Worm (Caenorhabditis elegans) whole organism, young adult: ENCODE results near the gene chpf-1.

Experiments used
- C17E4.6 ChIP-seq: fragments of 200-800 bp; sonication (Bioruptor generic); IDR thresholded peaks from 2 replicates; pipeline ENCODE4 v1.3.6; 2022; ENCODE audit warnings: missing genetic modification reagents, missing genetic modification characterization, missing compliant biosample characterization
- D2030.7 ChIP-seq: fragments of 200-800 bp; sonication (Bioruptor generic); IDR thresholded peaks from 2 replicates; pipeline ENCODE4 v1.3.6; 2022; ENCODE audit warnings: missing genetic modification reagents, missing genetic modification characterization, missing compliant biosample characterization
- F37B4.10 ChIP-seq: fragments of 200-800 bp; sonication (Bioruptor generic); IDR thresholded peaks from 2 replicates; pipeline ENCODE4 v1.3.6; 2022; ENCODE audit warnings: missing genetic modification characterization, missing compliant biosample characterization
- F55B11.4 ChIP-seq: sonication (generic microtip); optimal IDR thresholded peaks from 2 replicates; lab custom pipeline; 2016; ENCODE audit warnings: missing compliant biosample characterization, missing genetic modification characterization, borderline replicate concordance; ENCODE audit not compliant: insufficient read depth
- T26A5.8 ChIP-seq: sonication (generic microtip); optimal IDR thresholded peaks from 2 replicates; lab custom pipeline; 2016; ENCODE audit warnings: missing genetic modification characterization, missing compliant biosample characterization
- Y53G8AR.9 ChIP-seq: fragments of 200-800 bp; sonication (Bioruptor generic); conservative IDR thresholded peaks from 2 replicates; pipeline ENCODE4 v1.3.6; 2022; ENCODE audit warnings: missing genetic modification reagents, missing genetic modification characterization, missing compliant biosample characterization
- Y56A3A.18 ChIP-seq: fragments of 200-800 bp; sonication (Bioruptor generic); IDR thresholded peaks from 2 replicates; pipeline ENCODE4 v1.3.6; 2022; ENCODE audit warnings: missing genetic modification reagents, missing genetic modification characterization, missing compliant biosample characterization
- Y79H2A.3 ChIP-seq: fragments of 200-800 bp; sonication (Bioruptor generic); conservative IDR thresholded peaks from 2 replicates; pipeline ENCODE4 v1.3.6; 2022; ENCODE audit warnings: missing genetic modification reagents, missing genetic modification characterization, missing compliant biosample characterization
- ZK185.1 ChIP-seq: sonication (generic microtip); optimal IDR thresholded peaks from 2 replicates; lab custom pipeline; 2016; ENCODE audit warnings: mild to moderate bottlenecking, missing genetic modification characterization, missing compliant biosample characterization; ENCODE audit not compliant: poor library complexity, severe bottlenecking
- aptf-2 ChIP-seq: fragments of 200-800 bp; sonication (Bioruptor generic); conservative IDR thresholded peaks from 2 replicates; pipeline ENCODE4 v1.3.6; 2022; ENCODE audit warnings: missing genetic modification reagents, missing genetic modification characterization, missing compliant biosample characterization
- attf-3 ChIP-seq: fragments of 200-800 bp; sonication (Bioruptor generic); conservative IDR thresholded peaks from 2 replicates; pipeline ENCODE4 v1.3.6; 2022; ENCODE audit warnings: missing genetic modification reagents, missing genetic modification characterization, missing compliant biosample characterization
- attf-5 ChIP-seq: fragments of 200-800 bp; sonication (Bioruptor generic); optimal IDR thresholded peaks from 2 replicates; lab custom pipeline; 2018; ENCODE audit warnings: mild to moderate bottlenecking, missing genetic modification characterization, missing compliant biosample characterization
- bed-1 ChIP-seq: fragments of 200-800 bp; sonication (Bioruptor generic); IDR thresholded peaks from 2 replicates; pipeline ENCODE4 v1.3.6; 2022; ENCODE audit warnings: missing genetic modification reagents, missing genetic modification characterization, missing compliant biosample characterization
- cebp-1 ChIP-seq, 2 experiments: fragments of 200-800 bp in 1 of 2; sonication (Bioruptor generic) in 1 of 2; sonication (generic microtip) in 1 of 2; IDR thresholded peaks in 1 of 2; optimal IDR thresholded peaks in 1 of 2; 2 replicates each; pipeline versions ENCODE4 v1.3.6 to Lab custom; 2017 to 2022; ENCODE audit warnings: missing compliant biosample characterization in 2 of 2, missing genetic modification characterization in 2 of 2, mild to moderate bottlenecking in 1 of 2, missing genetic modification reagents in 1 of 2, moderate library complexity in 1 of 2
- ceh-58 ChIP-seq: fragments of 200-800 bp; sonication (Bioruptor generic); IDR thresholded peaks from 2 replicates; pipeline ENCODE4 v1.3.6; 2022; ENCODE audit warnings: missing genetic modification characterization, missing compliant biosample characterization
- ceh-79 ChIP-seq: sonication (generic microtip); optimal IDR thresholded peaks from 2 replicates; lab custom pipeline; 2017; ENCODE audit warnings: mild to moderate bottlenecking, missing genetic modification characterization, missing compliant biosample characterization
- ceh-91 ChIP-seq: fragments of 200-800 bp; sonication (Bioruptor generic); IDR thresholded peaks from 2 replicates; pipeline ENCODE4 v1.3.6; 2022; ENCODE audit warnings: missing genetic modification reagents, missing genetic modification characterization, missing compliant biosample characterization
- dox-1 ChIP-seq: fragments of 200-800 bp; sonication (Bioruptor generic); IDR thresholded peaks from 2 replicates; pipeline ENCODE4 v1.3.6; 2022; ENCODE audit warnings: missing genetic modification reagents, missing genetic modification characterization, missing compliant biosample characterization
- dpl-1 ChIP-seq: fragments of 150-350 bp; optimal IDR thresholded peaks from 2 replicates; lab custom pipeline; 2014; ENCODE audit warnings: missing biosample characterization, missing genetic modification reagents, missing genetic modification characterization
- hlh-26 ChIP-seq: fragments of 200-800 bp; sonication (Bioruptor generic); conservative IDR thresholded peaks from 2 replicates; pipeline ENCODE4 v1.3.6; 2022; ENCODE audit warnings: missing genetic modification reagents, missing genetic modification characterization, missing compliant biosample characterization
- hmg-20 ChIP-seq: fragments of 200-800 bp; sonication (Bioruptor generic); IDR thresholded peaks from 2 replicates; pipeline ENCODE4 v1.3.6; 2022; ENCODE audit warnings: missing genetic modification reagents, missing genetic modification characterization, missing compliant biosample characterization
- hrde-1 ChIP-seq: sonication (generic microtip); optimal IDR thresholded peaks from 2 replicates; lab custom pipeline; 2016; ENCODE audit warnings: missing genetic modification characterization, mild to moderate bottlenecking, missing compliant biosample characterization, moderate library complexity, missing genotype, missing genetic modification reagents, borderline replicate concordance
- hsf-1 ChIP-seq: fragments of 200-800 bp; sonication (Bioruptor generic); IDR thresholded peaks from 2 replicates; pipeline ENCODE4 v1.3.6; 2022; ENCODE audit warnings: missing genetic modification reagents, missing genetic modification characterization, missing compliant biosample characterization
- lin-54 ChIP-seq: fragments of 200-800 bp; sonication (Bioruptor generic); optimal IDR thresholded peaks from 2 replicates; lab custom pipeline; 2018; ENCODE audit warnings: mild to moderate bottlenecking, missing genetic modification characterization, missing compliant biosample characterization
- lsl-1 ChIP-seq: fragments of 200-800 bp; sonication (Bioruptor generic); optimal IDR thresholded peaks from 2 replicates; lab custom pipeline; 2018; ENCODE audit warnings: mild to moderate bottlenecking, missing genetic modification characterization, moderate library complexity, missing compliant biosample characterization
- madf-8 ChIP-seq: fragments of 200-800 bp; sonication (Bioruptor generic); conservative IDR thresholded peaks from 2 replicates; pipeline ENCODE4 v1.3.6; 2022; ENCODE audit warnings: missing genetic modification reagents, missing genetic modification characterization, missing compliant biosample characterization
- mel-28 ChIP-seq: sonication (generic microtip); optimal IDR thresholded peaks from 2 replicates; lab custom pipeline; 2016; ENCODE audit warnings: borderline replicate concordance, mild to moderate bottlenecking, missing genetic modification characterization, missing compliant biosample characterization
- mes-4 ChIP-seq: sonication (generic microtip); optimal IDR thresholded peaks from 2 replicates; lab custom pipeline; 2016; ENCODE audit warnings: missing genotype, missing genetic modification characterization, missing compliant biosample characterization
- nfya-1 ChIP-seq: sonication (generic microtip); optimal IDR thresholded peaks from 2 replicates; lab custom pipeline; 2017; ENCODE audit warnings: antibody characterized with exemption, missing compliant biosample characterization, missing genetic modification characterization, borderline replicate concordance; ENCODE audit not compliant: insufficient read depth
- nfya-2 ChIP-seq: fragments of 200-800 bp; sonication (Bioruptor generic); IDR thresholded peaks from 2 replicates; pipeline ENCODE4 v1.3.6; 2022; ENCODE audit warnings: missing genetic modification reagents, missing genetic modification characterization, missing compliant biosample characterization
- sptf-2 ChIP-seq: fragments of 200-800 bp; sonication (Bioruptor generic); optimal IDR thresholded peaks from 2 replicates; lab custom pipeline; 2018; ENCODE audit warnings: mild to moderate bottlenecking, missing genetic modification characterization, missing compliant biosample characterization
- tbp1 ChIP-seq: fragments of 200-800 bp; sonication (Bioruptor generic); optimal IDR thresholded peaks from 2 replicates; lab custom pipeline; 2018; ENCODE audit warnings: mild to moderate bottlenecking, missing genetic modification characterization, missing compliant biosample characterization
- unc-130 ChIP-seq: sonication (generic microtip); optimal IDR thresholded peaks from 2 replicates; lab custom pipeline; 2016; ENCODE audit warnings: missing genetic modification reagents, missing genetic modification characterization, missing compliant biosample characterization
- unc-62 ChIP-seq: fragments of 150-350 bp; optimal IDR thresholded peaks from 2 replicates; lab custom pipeline; 2014; ENCODE audit warnings: missing biosample characterization, missing genetic modification reagents, missing genetic modification characterization
- xnd-1 ChIP-seq: sonication (generic microtip); optimal IDR thresholded peaks from 2 replicates; lab custom pipeline; 2016; ENCODE audit warnings: missing genotype, missing genetic modification reagents, missing genetic modification characterization, missing compliant biosample characterization
- zfh-2 ChIP-seq: fragments of 200-800 bp; sonication (Bioruptor generic); conservative IDR thresholded peaks from 2 replicates; pipeline ENCODE4 v1.3.6; 2022; ENCODE audit warnings: missing genetic modification reagents, missing genetic modification characterization, missing compliant biosample characterization
- zim-3 ChIP-seq: sonication (generic microtip); optimal IDR thresholded peaks from 2 replicates; lab custom pipeline; 2017; ENCODE audit warnings: mild to moderate bottlenecking, missing genetic modification characterization, moderate library complexity, missing compliant biosample characterization
- ztf-28 ChIP-seq: fragments of 200-800 bp; sonication (Bioruptor generic); IDR thresholded peaks from 2 replicates; pipeline ENCODE4 v1.3.6; 2022; ENCODE audit warnings: missing genetic modification reagents, missing genetic modification characterization, missing compliant biosample characterization
- ztf-6 ChIP-seq: fragments of 200-800 bp; sonication (Bioruptor generic); IDR thresholded peaks from 2 replicates; pipeline ENCODE4 v1.3.6; 2022; ENCODE audit warnings: missing genetic modification reagents, missing genetic modification characterization, missing compliant biosample characterization

Gene chpf-1

DNA sequence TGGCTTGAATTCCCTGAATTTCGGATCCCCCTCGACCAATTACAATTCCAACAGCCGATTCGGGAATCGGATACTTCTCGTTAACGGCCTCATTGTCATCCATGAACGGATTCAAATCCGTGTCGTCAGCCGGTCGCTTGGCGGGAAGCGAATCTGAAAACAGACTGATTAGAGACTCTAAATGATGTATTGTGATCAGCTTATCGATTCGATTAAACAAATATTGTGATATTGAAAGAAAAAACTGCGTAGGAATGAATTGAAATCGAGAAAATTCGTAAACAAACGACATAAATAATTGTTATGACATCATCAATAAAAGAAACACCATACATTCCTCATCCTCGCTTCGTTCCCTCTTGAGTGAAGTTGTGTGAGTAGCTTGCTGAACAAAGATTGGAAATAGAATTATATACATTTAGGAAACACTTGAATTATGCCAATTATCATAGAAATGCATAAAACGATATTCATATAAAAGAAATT is 34.7 kb upstream of the chpf-1 start (continued):
- no peak for TF ChIP-seq nfya-1
- peak; percentile 30; the same call in 1 of the 2 replicates for TF ChIP-seq dox-1 (GFP tag; lab: Robert Waterston, UW)
- TF ChIP-seq T26A5.8 (tag; lab: Kevin White, UChicago), result peak; percentile 60
- TF ChIP-seq attf-5 (GFP tag; lab: Kevin White, UChicago), result no peak
- TF ChIP-seq lin-54, result peak; percentile 33
- 0 out of 2 replicates have a peak, but pooled peaks have one; percentile 36 for TF ChIP-seq D2030.7
- peak; percentile 74 for TF ChIP-seq mel-28 (tag; lab: Kevin White, UChicago)
- peak; percentile 75; the same call in 1 of the 2 replicates for TF ChIP-seq Y53G8AR.9
- peak; percentile 83 for TF ChIP-seq ceh-79 (tag; lab: Kevin White, UChicago)
- no peak for TF ChIP-seq aptf-2
- peak; percentile 28 for TF ChIP-seq xnd-1 (tag; lab: Kevin White, UChicago)
- peak; percentile 95 for TF ChIP-seq Y79H2A.3 (GFP tag; lab: Robert Waterston, UW)

DNA sequence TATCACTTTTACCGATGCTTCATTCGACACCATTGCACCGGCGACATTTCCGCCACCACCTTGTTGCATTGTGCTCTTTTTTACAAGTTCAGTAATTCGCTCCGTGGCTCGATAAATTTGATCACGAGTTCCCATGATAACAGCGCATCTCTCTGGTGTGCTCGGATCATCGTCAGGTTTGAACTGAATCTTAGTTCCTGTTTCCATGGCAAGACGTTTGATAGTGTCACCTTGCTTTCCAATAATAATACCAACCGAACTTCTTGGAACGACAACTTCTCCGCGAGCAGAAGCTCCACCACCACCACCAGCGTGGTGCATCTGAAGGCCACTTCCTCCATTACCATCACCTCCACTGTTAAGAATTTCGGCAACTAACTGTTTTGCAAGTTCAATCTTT is 33.9 kb upstream of the chpf-1 start:
- TF ChIP-seq cebp-1 (GFP tag; IDR thresholded peaks at IDR 0.05; lab: Robert Waterston, UW) (no peak), cebp-1 (tag; optimal IDR thresholded peaks at IDR 0.05; lab: Kevin White, UChicago) (no peak), C17E4.6 (GFP tag; lab: Robert Waterston, UW) (no peak), ZK185.1 (tag; lab: Kevin White, UChicago) (no peak), nfya-1 (no peak), mel-28 (tag; lab: Kevin White, UChicago) (no peak), attf-5 (GFP tag; lab: Kevin White, UChicago) (no peak), ztf-6 (GFP tag; lab: Robert Waterston, UW) (no peak), madf-8 (no peak), hsf-1 (no peak), Y53G8AR.9 (no peak), ceh-58 (GFP tag; lab: Robert Waterston, UW) (no peak), Y56A3A.18 (no peak), F37B4.10 (GFP tag; lab: Robert Waterston, UW) (no peak), ztf-28 (GFP tag; lab: Robert Waterston, UW) (no peak), ceh-91 (GFP tag; lab: Robert Waterston, UW) (no peak), F55B11.4 (no peak), D2030.7 (no peak), lsl-1 (GFP tag; lab: Kevin White, UChicago) (no peak), attf-3 (no peak), hrde-1 (no peak)

DNA sequence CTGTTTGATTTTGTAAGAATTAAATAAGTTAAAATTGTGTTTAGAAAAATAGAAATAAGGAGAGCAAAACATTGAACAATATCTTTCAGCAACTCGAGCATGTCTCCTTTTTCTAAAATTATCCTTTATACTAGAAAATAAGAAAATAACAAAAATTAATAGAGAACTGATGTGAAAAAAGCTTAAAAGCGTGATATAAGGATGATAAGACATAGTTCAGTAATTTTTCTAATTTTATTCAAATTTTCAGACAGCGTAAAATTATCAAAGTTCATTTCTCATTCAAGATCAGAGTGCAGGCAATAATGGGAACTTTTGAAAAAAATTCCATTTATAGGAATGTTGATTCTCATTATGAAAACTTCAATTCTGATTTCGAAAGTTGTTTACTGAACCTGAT is 30.0 kb upstream of the chpf-1 start, which contains the start of gene str-182:
Gene str-182, minus strand, starts transcription at position 101 of the 400 bp plus-strand sequence.
- TF ChIP-seq ceh-58 (GFP tag; lab: Robert Waterston, UW), result no peak
- TF ChIP-seq, all 124 proteins: peak for 0

DNA sequence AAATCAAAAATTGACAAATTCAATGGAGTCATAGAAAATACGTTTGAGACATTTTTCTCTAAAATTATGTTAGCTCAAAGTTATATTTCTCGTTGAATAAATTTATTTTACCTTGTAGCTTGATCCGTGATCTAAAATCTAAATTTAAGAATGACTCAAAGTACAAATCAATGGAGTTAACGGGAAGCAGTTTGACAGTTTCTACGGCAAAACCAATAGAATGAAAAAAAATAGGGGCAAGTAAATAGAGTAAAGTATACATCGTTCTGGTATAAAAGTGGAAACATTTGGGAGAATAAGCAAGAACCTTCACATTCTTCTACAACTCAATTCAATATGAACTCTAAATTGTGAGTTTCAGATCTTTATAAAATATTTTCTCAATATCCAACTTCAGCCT is 27.6 kb upstream of the chpf-1 start, which contains the start of gene fipr-6:
Gene fipr-6, plus strand, starts transcription at position 301 of the 400 bp plus-strand sequence.
- TF ChIP-seq hlh-26 (GFP tag; lab: Robert Waterston, UW) (no peak), mes-4 (tag; lab: Kevin White, UChicago) (no peak), sptf-2 (GFP tag; lab: Kevin White, UChicago) (no peak), zim-3 (no peak), nfya-2 (GFP tag; lab: Robert Waterston, UW) (no peak), zfh-2 (GFP tag; lab: Robert Waterston, UW) (no peak), attf-3 (no peak), hmg-20 (GFP tag; lab: Robert Waterston, UW) (no peak), dpl-1 (no peak), unc-130 (GFP tag; lab: Kevin White, UChicago) (no peak), tbp1 (GFP tag; lab: Kevin White, UChicago) (no peak), bed-1 (GFP tag; lab: Robert Waterston, UW) (no peak), unc-62 (GFP tag; lab: Kevin White, UChicago) (no peak)
- TF ChIP-seq, all 124 proteins: peak for 0
